Worm (Caenorhabditis elegans): ENCODE measurements around the gene srxa-4.

ce11 chrV:7379384-7379783 is 40.9 kb upstream of the srxa-4 start, which contains the start of gene srsx-24:
- TF ChIP-seq ztf-23 (GFP tag; IDR thresholded peaks at IDR 0.05): no peak
- TF ChIP-seq ref-1 (GFP tag; conservative IDR thresholded peaks at IDR 0.05): no peak
- TF ChIP-seq klf-2 (GFP tag; conservative IDR thresholded peaks at IDR 0.05): no peak
- no peak for TF ChIP-seq med-1 (GFP tag; optimal IDR thresholded peaks at IDR 0.05; ENCODE audit: insufficient read depth)
- TF ChIP-seq flt-1 (GFP tag; IDR thresholded peaks at IDR 0.05): no peak
- no peak for TF ChIP-seq T22C8.4 (GFP tag; IDR thresholded peaks at IDR 0.05)
- TF ChIP-seq ztf-29 (GFP tag; IDR thresholded peaks at IDR 0.05): no peak
- TF ChIP-seq tab-1 (GFP tag; IDR thresholded peaks at IDR 0.05): no peak
- TF ChIP-seq cog-1 (tag; optimal IDR thresholded peaks at IDR 0.05): no peak

Data from whole organism, midembryonic.